Worm (Caenorhabditis elegans): ENCODE results near the gene srh-200.

Gene srh-200

ce11 chrV:7631732-7632131, 21.7 kb downstream of the srh-200 start, which contains the start of gene srd-25:
TSS of gene srd-25 (plus strand) at chrV:7632032.
- TF ChIP-seq egl-27 (tag; optimal IDR thresholded peaks at IDR 0.05) (no peak), ceh-9 (tag; optimal IDR thresholded peaks at IDR 0.05) (no peak), ceh-16 (tag; optimal IDR thresholded peaks at IDR 0.05) (no peak), nhr-12 (tag; optimal IDR thresholded peaks at IDR 0.05) (no peak), lin-39 (tag; optimal IDR thresholded peaks at IDR 0.05) (no peak), nhr-25 (tag; optimal IDR thresholded peaks at IDR 0.05) (no peak), nhr-23 (tag; optimal IDR thresholded peaks at IDR 0.05) (no peak), aly-2 (tag; optimal IDR thresholded peaks at IDR 0.05) (no peak), unc-39 (tag; optimal IDR thresholded peaks at IDR 0.05) (no peak), ztf-4 (tag; optimal IDR thresholded peaks at IDR 0.05) (no peak), elt-3 (tag; optimal IDR thresholded peaks at IDR 0.05) (no peak), pha-4 (tag; optimal IDR thresholded peaks at IDR 0.05) (no peak), skn-1 (tag; optimal IDR thresholded peaks at IDR 0.05) (no peak), zag-1 (tag; optimal IDR thresholded peaks at IDR 0.05) (no peak), ZK546.5 (tag; optimal IDR thresholded peaks at IDR 0.05) (no peak), fos-1 (tag; optimal IDR thresholded peaks at IDR 0.05) (no peak), nhr-237 (tag; optimal IDR thresholded peaks at IDR 0.05) (no peak), jun-1 (tag; optimal IDR thresholded peaks at IDR 0.05) (no peak), nhr-43 (tag; optimal IDR thresholded peaks at IDR 0.05; ENCODE audit: poor library complexity, severe bottlenecking) (no peak)

ce11 chrV:7629504-7629903, 24.0 kb downstream of the srh-200 start, which contains the start of gene srd-30:
TSS of gene srd-30 (plus strand) at chrV:7629804.
- TF ChIP-seq ceh-28 (tag; optimal IDR thresholded peaks at IDR 0.05) (no peak), nhr-28 (tag; optimal IDR thresholded peaks at IDR 0.05) (no peak), daf-12 (tag; optimal IDR thresholded peaks at IDR 0.05) (no peak), jun-1 (tag; optimal IDR thresholded peaks at IDR 0.05) (no peak)

DNA sequence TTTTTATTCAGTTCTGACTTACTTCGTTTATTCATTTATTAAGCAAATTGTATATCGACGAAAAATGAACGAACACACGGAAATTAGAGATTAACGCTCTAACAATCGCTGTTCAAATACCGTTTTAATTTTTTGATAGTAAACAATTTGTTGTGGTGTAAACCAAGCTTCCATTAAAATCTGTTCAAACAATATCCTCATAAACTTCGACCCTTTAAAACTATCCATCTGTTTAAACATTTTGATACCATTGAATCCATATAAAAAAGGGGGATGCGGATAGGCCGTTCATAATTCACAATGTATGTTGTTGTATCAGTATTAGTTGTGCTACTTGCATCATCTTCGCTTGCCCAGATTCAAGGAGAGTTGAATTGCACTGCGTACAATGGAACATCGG, 26.9 kb downstream of the srh-200 start, which contains the start of gene F07C4.6:
F07C4.6 (plus strand) TSS at position 301 of the 400 bp plus-strand sequence.
- TF ChIP-seq jun-1 (tag; optimal IDR thresholded peaks at IDR 0.05), result no peak
- TF ChIP-seq nhr-11 (tag; optimal IDR thresholded peaks at IDR 0.05), result no peak
- TF ChIP-seq ama-1 (optimal IDR thresholded peaks at IDR 0.05), result no peak
- TF ChIP-seq ceh-9 (tag; optimal IDR thresholded peaks at IDR 0.05), result no peak
- TF ChIP-seq ceh-28 (tag; optimal IDR thresholded peaks at IDR 0.05), result no peak
- TF ChIP-seq nhr-237 (tag; optimal IDR thresholded peaks at IDR 0.05), result no peak
- TF ChIP-seq pqm-1 (tag; optimal IDR thresholded peaks at IDR 0.05), result no peak
- no peak for TF ChIP-seq nhr-28 (tag; optimal IDR thresholded peaks at IDR 0.05)
- no peak for TF ChIP-seq elt-1 (tag; optimal IDR thresholded peaks at IDR 0.05)
- no peak for TF ChIP-seq ztf-11 (tag; optimal IDR thresholded peaks at IDR 0.05)
- TF ChIP-seq snpc-4 (tag; optimal IDR thresholded peaks at IDR 0.05), result no peak

- TF ChIP-seq pqm-1 (tag; optimal IDR thresholded peaks at IDR 0.05) (no peak), nhr-12 (tag; optimal IDR thresholded peaks at IDR 0.05) (no peak), ZK546.5 (tag; optimal IDR thresholded peaks at IDR 0.05) (no peak), fos-1 (tag; optimal IDR thresholded peaks at IDR 0.05) (no peak), ceh-82 (tag; optimal IDR thresholded peaks at IDR 0.05) (no peak), egl-27 (tag; optimal IDR thresholded peaks at IDR 0.05) (no peak), nhr-76 (tag; optimal IDR thresholded peaks at IDR 0.05) (no peak), unc-39 (tag; optimal IDR thresholded peaks at IDR 0.05) (no peak), nhr-23 (tag; optimal IDR thresholded peaks at IDR 0.05) (no peak), zag-1 (tag; optimal IDR thresholded peaks at IDR 0.05) (no peak), nfya-1 (tag; optimal IDR thresholded peaks at IDR 0.05; ENCODE audit: insufficient read depth) (no peak), hmg-11 (tag; optimal IDR thresholded peaks at IDR 0.05) (no peak), elt-3 (tag; optimal IDR thresholded peaks at IDR 0.05) (no peak), elt-1 (tag; optimal IDR thresholded peaks at IDR 0.05) (no peak), pha-4 (tag; optimal IDR thresholded peaks at IDR 0.05) (no peak), lin-39 (tag; optimal IDR thresholded peaks at IDR 0.05) (no peak), nhr-25 (tag; optimal IDR thresholded peaks at IDR 0.05) (no peak), eor-1 (tag; optimal IDR thresholded peaks at IDR 0.05) (no peak), mdl-1 (tag; optimal IDR thresholded peaks at IDR 0.05) (no peak)
These were observed 28.8 kb downstream of the srh-200 start, which contains the start of gene grsp-4 for ce11 chrV:7624652-7625051. TSS of gene grsp-4 (plus strand) at chrV:7624952.

- no peak for TF ChIP-seq egl-5 (tag; optimal IDR thresholded peaks at IDR 0.05)
These were observed 29.3 kb downstream of the srh-200 start, which contains the start of gene C50E3.13 for ce11 chrV:7624152-7624551. TSS of gene C50E3.13 (minus strand) at chrV:7624252.
